Fruit fly (Drosophila melanogaster): ENCODE measurements around the gene Adgf-B.

- TF ChIP-seq pdm3 (GFP tag; optimal IDR thresholded peaks at IDR 0.05) (no peak), CG11294 (GFP tag; IDR thresholded peaks at IDR 0.05) (no peak), CG6854 (GFP tag; optimal IDR thresholded peaks at IDR 0.05) (no peak), CG15336 (GFP tag; IDR thresholded peaks at IDR 0.05) (no peak), Met (GFP tag; optimal IDR thresholded peaks at IDR 0.05) (no peak), CG6276 (GFP tag; optimal IDR thresholded peaks at IDR 0.05) (no peak), salr (GFP tag; optimal IDR thresholded peaks at IDR 0.05) (no peak), cyc (GFP tag; optimal IDR thresholded peaks at IDR 0.05) (no peak)
These were observed at the start of gene Adgf-B for dm6 chr3L:17750488-17750887.

All from whole organism, prepupa.